Worm (Caenorhabditis elegans) whole organism, L4/young adult: ENCODE data around the gene rnst-2.

Experiments used
- W03F9.2 ChIP-seq: fragments of 150-350 bp; optimal IDR thresholded peaks from 2 replicates; lab custom pipeline; 2014; ENCODE audit warnings: missing biosample characterization, missing genetic modification characterization
- dao-5 ChIP-seq: sonication (generic microtip); optimal IDR thresholded peaks from 2 replicates; lab custom pipeline; 2016; ENCODE audit warnings: missing genotype, missing genetic modification characterization, moderate library complexity, missing compliant biosample characterization
- him-1 ChIP-seq: sonication (generic microtip); optimal IDR thresholded peaks from 2 replicates; lab custom pipeline; 2016; ENCODE audit warnings: missing genotype, missing genetic modification reagents, missing genetic modification characterization, missing compliant biosample characterization

rnst-2 gene

ce11 chrV:1061295-1061694, at the start of gene rnst-2:
Gene rnst-2 (plus strand): TSS chrV:1061595.
- TF ChIP-seq him-1 (tag; lab: Kevin White, UChicago) (no peak), W03F9.2 (no peak), dao-5 (tag; lab: Kevin White, UChicago) (no peak)

- TF ChIP-seq dao-5 (tag; lab: Kevin White, UChicago), result no peak
- no peak for TF ChIP-seq W03F9.2
- no peak for TF ChIP-seq him-1 (tag; lab: Kevin White, UChicago)
Observed at ce11 chrV:1013637-1014036, 47.8 kb upstream of the rnst-2 start.

- TF ChIP-seq W03F9.2 (no peak), him-1 (tag; lab: Kevin White, UChicago) (no peak), dao-5 (tag; lab: Kevin White, UChicago) (no peak)
Observed at ce11 chrV:1015194-1015593, 46.2 kb upstream of the rnst-2 start.

- TF ChIP-seq W03F9.2 (no peak), him-1 (tag; lab: Kevin White, UChicago) (no peak), dao-5 (tag; lab: Kevin White, UChicago) (no peak)
Observed at ce11 chrV:1017196-1017595, 44.2 kb upstream of the rnst-2 start.

ce11 chrV:1021456-1021855, 39.9 kb upstream of the rnst-2 start:
- TF ChIP-seq him-1 (tag; lab: Kevin White, UChicago), result no peak

- no peak for TF ChIP-seq dao-5 (tag; lab: Kevin White, UChicago)
- TF ChIP-seq W03F9.2, result no peak
- TF ChIP-seq him-1 (tag; lab: Kevin White, UChicago), result no peak
Observed at ce11 chrV:1023367-1023766, 38.0 kb upstream of the rnst-2 start, which contains the start of gene pei-2. Gene pei-2 (minus strand): TSS chrV:1023467.

- TF ChIP-seq W03F9.2 (no peak), dao-5 (tag; lab: Kevin White, UChicago) (no peak), him-1 (tag; lab: Kevin White, UChicago) (no peak)
Observed at ce11 chrV:1027044-1027443, 34.4 kb upstream of the rnst-2 start, which contains the start of gene R09A1.3. Gene R09A1.3 (minus strand): TSS chrV:1027074.

ce11 chrV:1033304-1033703, 28.1 kb upstream of the rnst-2 start, which contains the start of gene flp-34:
Gene flp-34 (minus strand): TSS chrV:1033404.
- no peak for TF ChIP-seq him-1 (tag; lab: Kevin White, UChicago)

- TF ChIP-seq dao-5 (tag; lab: Kevin White, UChicago), result no peak
- no peak for TF ChIP-seq him-1 (tag; lab: Kevin White, UChicago)
- no peak for TF ChIP-seq W03F9.2
Observed at ce11 chrV:1038074-1038473, 23.3 kb upstream of the rnst-2 start.

- TF ChIP-seq him-1 (tag; lab: Kevin White, UChicago), result no peak
- no peak for TF ChIP-seq dao-5 (tag; lab: Kevin White, UChicago)
- no peak for TF ChIP-seq W03F9.2
Observed at ce11 chrV:1047251-1047650, 14.1 kb upstream of the rnst-2 start.

- TF ChIP-seq him-1 (tag; lab: Kevin White, UChicago) (no peak), dao-5 (tag; lab: Kevin White, UChicago) (no peak), W03F9.2 (no peak)
Observed at ce11 chrV:1048482-1048881, 12.9 kb upstream of the rnst-2 start, which contains the start of gene nra-4. Gene nra-4 (minus strand): TSS chrV:1048582.

ce11 chrV:1049334-1049733, 12.1 kb upstream of the rnst-2 start:
- TF ChIP-seq him-1 (tag; lab: Kevin White, UChicago) (no peak), W03F9.2 (no peak), dao-5 (tag; lab: Kevin White, UChicago) (no peak)

- no peak for TF ChIP-seq dao-5 (tag; lab: Kevin White, UChicago)
- no peak for TF ChIP-seq W03F9.2
- no peak for TF ChIP-seq him-1 (tag; lab: Kevin White, UChicago)
Observed at ce11 chrV:1051651-1052050, 9.7 kb upstream of the rnst-2 start.

- TF ChIP-seq W03F9.2 (no peak), dao-5 (tag; lab: Kevin White, UChicago) (no peak), him-1 (tag; lab: Kevin White, UChicago) (no peak)
Observed at ce11 chrV:1052559-1053064, 8.8 kb upstream of the rnst-2 start, which contains the start of gene K10C9.4. Gene K10C9.4 (minus strand): TSS chrV:1053014.

ce11 chrV:1053385-1053784, 8.0 kb upstream of the rnst-2 start:
- no peak for TF ChIP-seq dao-5 (tag; lab: Kevin White, UChicago)
- no peak for TF ChIP-seq him-1 (tag; lab: Kevin White, UChicago)
- no peak for TF ChIP-seq W03F9.2
